Fruit fly (Drosophila melanogaster): ENCODE data around the gene CG6333.

dm6 chr3L:17498952-17499710, 13.1 kb upstream of the CG6333 start:
- TF ChIP-seq psq (optimal IDR thresholded peaks at IDR 0.05) (no peak), EcR (GFP tag; optimal IDR thresholded peaks at IDR 0.05) (peak in 1 of 2 experiments; percentile 88), CG8478 (optimal IDR thresholded peaks at IDR 0.05) (no peak), usp (GFP tag; optimal IDR thresholded peaks at IDR 0.05) (no peak)

All from whole organism.